Worm (Caenorhabditis elegans) whole organism, mixed stage, embryonic: ENCODE measurements around the gene srh-241.

Experiments used
- elt-3 ChIP-seq: fragments of 150-350 bp; optimal IDR thresholded peaks from 2 replicates; lab custom pipeline; 2014; ENCODE audit warnings: missing biosample characterization, missing genetic modification characterization
- flh-1 ChIP-seq: fragments of 200-800 bp; sonication (Bioruptor generic); optimal IDR thresholded peaks from 2 replicates; lab custom pipeline; 2018; ENCODE audit warnings: mild to moderate bottlenecking, missing genetic modification characterization, moderate library complexity, missing compliant biosample characterization
- lin-13 ChIP-seq: fragments of 150-350 bp; optimal IDR thresholded peaks from 2 replicates; lab custom pipeline; 2014; ENCODE audit warnings: missing biosample characterization, missing genetic modification characterization
- mep-1 ChIP-seq: fragments of 150-350 bp; optimal IDR thresholded peaks from 2 replicates; lab custom pipeline; 2017; ENCODE audit warnings: missing biosample characterization, missing genetic modification reagents, missing genetic modification characterization, inconsistent platforms
- mls-2 ChIP-seq: sonication (generic microtip); optimal IDR thresholded peaks from 2 replicates; lab custom pipeline; 2016; ENCODE audit warnings: mild to moderate bottlenecking, missing genetic modification characterization, moderate library complexity, missing compliant biosample characterization
- nhr-12 ChIP-seq: fragments of 150-350 bp; optimal IDR thresholded peaks from 2 replicates; lab custom pipeline; 2014; ENCODE audit warnings: missing biosample characterization, missing genetic modification characterization
- nhr-76 ChIP-seq: sonication (generic microtip); optimal IDR thresholded peaks from 2 replicates; lab custom pipeline; 2017; ENCODE audit warnings: missing biosample characterization, missing genetic modification characterization
- pha-4 ChIP-seq: fragments of 150-350 bp; optimal IDR thresholded peaks from 2 replicates; lab custom pipeline; 2018; ENCODE audit warnings: missing biosample characterization, missing genetic modification reagents, missing genetic modification characterization
- snpc-4 ChIP-seq: fragments of 150-350 bp; optimal IDR thresholded peaks from 2 replicates; lab custom pipeline; 2014; ENCODE audit warnings: missing biosample characterization, missing genetic modification characterization
- tbx-8 ChIP-seq: fragments of 200-800 bp; sonication (Bioruptor generic); optimal IDR thresholded peaks from 2 replicates; lab custom pipeline; 2018; ENCODE audit warnings: mild to moderate bottlenecking, missing genetic modification characterization, moderate library complexity, missing compliant biosample characterization
- unc-62 ChIP-seq: fragments of 150-350 bp; optimal IDR thresholded peaks from 2 replicates; lab custom pipeline; 2014; ENCODE audit warnings: missing biosample characterization, missing genetic modification reagents, missing genetic modification characterization
- ztf-11 ChIP-seq: fragments of 150-350 bp; optimal IDR thresholded peaks from 2 replicates; lab custom pipeline; 2014; ENCODE audit warnings: missing biosample characterization, missing genetic modification characterization

- TF ChIP-seq tbx-8 (no peak), mls-2 (tag; lab: Kevin White, UChicago) (no peak), unc-62 (no peak), mep-1 (tag; lab: Kevin White, UChicago) (no peak), snpc-4 (tag; lab: Kevin White, UChicago) (no peak), pha-4 (tag; lab: Kevin White, UChicago) (no peak), ztf-11 (tag; lab: Kevin White, UChicago) (no peak), lin-13 (tag; lab: Kevin White, UChicago) (no peak), nhr-76 (tag; lab: Kevin White, UChicago) (no peak), flh-1 (GFP tag; lab: Kevin White, UChicago) (no peak), elt-3 (tag; lab: Kevin White, UChicago) (no peak), nhr-12 (tag; lab: Kevin White, UChicago) (no peak)
Observed at ce11 chrV:2880356-2880755, 11.0 kb upstream of the srh-241 start.
